Fruit fly (Drosophila melanogaster): ENCODE measurements around the gene CG2082.
A peak's percentile ranks its signal among the peaks of the same experiment; 100 is the strongest.

The CG2082 gene

dm6 chr3R:5778731-5779593 lies 1.9 kb downstream of the CG2082 start, which contains the start of gene jagn (continued):
- TF ChIP-seq Lhr (GFP tag; optimal IDR thresholded peaks at IDR 0.05), result peak; percentile 86
- no peak for TF ChIP-seq ham (GFP tag; IDR thresholded peaks at IDR 0.05)
- peak; percentile 52 for TF ChIP-seq Aef1 (GFP tag; IDR thresholded peaks at IDR 0.05)
- TF ChIP-seq Nf-YC (tag; optimal IDR thresholded peaks at IDR 0.05), result peak; percentile 50
- TF ChIP-seq CG3065 (GFP tag; optimal IDR thresholded peaks at IDR 0.05), result no peak
- TF ChIP-seq Lim3 (GFP tag; IDR thresholded peaks at IDR 0.05), result no peak
- peak; percentile 12 for TF ChIP-seq CG5245 (GFP tag; optimal IDR thresholded peaks at IDR 0.05)
- TF ChIP-seq wor (GFP tag; IDR thresholded peaks at IDR 0.05), result no peak
- TF ChIP-seq Mes4 (GFP tag; optimal IDR thresholded peaks at IDR 0.05), result peak; percentile 56
- peak; percentile 66 for TF ChIP-seq CrebB (tag; optimal IDR thresholded peaks at IDR 0.05)
- no peak for TF ChIP-seq CG31365 (tag; optimal IDR thresholded peaks at IDR 0.05)
- no peak for TF ChIP-seq ATbp (GFP tag; optimal IDR thresholded peaks at IDR 0.05)
- peak; percentile 45 for TF ChIP-seq Hr3 (GFP tag; optimal IDR thresholded peaks at IDR 0.05)
- peak; percentile 31 for TF ChIP-seq CG17359 (tag; optimal IDR thresholded peaks at IDR 0.05)
- peak; percentile 54 for TF ChIP-seq CG2712 (tag; optimal IDR thresholded peaks at IDR 0.05)
- TF ChIP-seq onecut (GFP tag; IDR thresholded peaks at IDR 0.05), result peak; percentile 83
- peak; percentile 34 for TF ChIP-seq Oli (tag; optimal IDR thresholded peaks at IDR 0.05)
- TF ChIP-seq Adf1 (GFP tag; IDR thresholded peaks at IDR 0.05), result peak; percentile 39
- TF ChIP-seq CG1602 (GFP tag; optimal IDR thresholded peaks at IDR 0.05), result peak; percentile 16
- TF ChIP-seq Dek (tag; optimal IDR thresholded peaks at IDR 0.05), result peak; percentile 60
- TF ChIP-seq Sox102F (GFP tag; optimal IDR thresholded peaks at IDR 0.05), result peak; percentile 26
- TF ChIP-seq CG7372 (GFP tag; IDR thresholded peaks at IDR 0.05), result peak; percentile 37; the same call in 1 of the 2 replicates
- peak; percentile 6 for TF ChIP-seq CG8388 (GFP tag; optimal IDR thresholded peaks at IDR 0.05)
- peak; percentile 74 for TF ChIP-seq CHES-1-like (GFP tag; optimal IDR thresholded peaks at IDR 0.05)
- peak; percentile 48 for TF ChIP-seq tx (GFP tag; optimal IDR thresholded peaks at IDR 0.05)
- TF ChIP-seq Doc3 (GFP tag; IDR thresholded peaks at IDR 0.05; ENCODE audit: partially characterized antibody), result peak; percentile 99
- TF ChIP-seq zen2 (GFP tag; IDR thresholded peaks at IDR 0.05; ENCODE audit: partially characterized antibody), result peak; percentile 99
- peak; percentile 48 for TF ChIP-seq gsb-n (tag; optimal IDR thresholded peaks at IDR 0.05)
- TF ChIP-seq psq (GFP tag; optimal IDR thresholded peaks at IDR 0.05), result peak; percentile 31
- no peak for TF ChIP-seq wek (GFP tag; optimal IDR thresholded peaks at IDR 0.05)
- TF ChIP-seq CG30020 (tag; optimal IDR thresholded peaks at IDR 0.05), result peak; percentile 41
- no peak for TF ChIP-seq C15 (GFP tag; IDR thresholded peaks at IDR 0.05)
- peak; percentile 52 for TF ChIP-seq Meics (GFP tag; optimal IDR thresholded peaks at IDR 0.05)
- TF ChIP-seq CG11695 (GFP tag; IDR thresholded peaks at IDR 0.05), result 0 out of 3 replicates have a peak, but pooled peaks have one; percentile 13
- TF ChIP-seq mirr (GFP tag; optimal IDR thresholded peaks at IDR 0.05), result no peak
- peak; percentile 58 for TF ChIP-seq ttk (GFP tag; IDR thresholded peaks at IDR 0.05)
- peak; percentile 77 for TF ChIP-seq nmo (GFP tag; optimal IDR thresholded peaks at IDR 0.05)
- TF ChIP-seq sens-2 (GFP tag; IDR thresholded peaks at IDR 0.05), result no peak
- no peak for TF ChIP-seq HLHmδ (GFP tag; optimal IDR thresholded peaks at IDR 0.05)
- no peak for TF ChIP-seq CG13296 (GFP tag; optimal IDR thresholded peaks at IDR 0.05)
- peak; percentile 35 for TF ChIP-seq CG13424 (tag; optimal IDR thresholded peaks at IDR 0.05)
- TF ChIP-seq CG15601 (tag; optimal IDR thresholded peaks at IDR 0.05), result peak; percentile 53
- TF ChIP-seq ssp (GFP tag; IDR thresholded peaks at IDR 0.05), result peak; percentile 53
- TF ChIP-seq CG42726 (GFP tag; IDR thresholded peaks at IDR 0.05; ENCODE audit: partially characterized antibody), result peak; percentile 100
- TF ChIP-seq CG1529 (GFP tag; optimal IDR thresholded peaks at IDR 0.05), result no peak
- peak; percentile 46; the same call in 1 of the 2 replicates for TF ChIP-seq CG1024 (GFP tag; IDR thresholded peaks at IDR 0.05)
- TF ChIP-seq CG3995 (GFP tag; optimal IDR thresholded peaks at IDR 0.05), result peak; percentile 14
- peak; percentile 64 for TF ChIP-seq CG11247 (GFP tag; IDR thresholded peaks at IDR 0.05)
- peak; percentile 68 for TF ChIP-seq CG12391 (tag; optimal IDR thresholded peaks at IDR 0.05)

Measured in whole organism, embryonic.